Worm (Caenorhabditis elegans) whole organism, midembryonic: ENCODE data around the gene T21H3.1.

Source experiments
- T22C8.4 ChIP-seq: fragments of 200-800 bp; sonication (Bioruptor generic); IDR thresholded peaks from 2 replicates; pipeline ENCODE4 v1.3.6; 2022; ENCODE audit warnings: missing genetic modification characterization, missing compliant biosample characterization
- cog-1 ChIP-seq: sonication (generic microtip); optimal IDR thresholded peaks from 2 replicates; lab custom pipeline; 2016; ENCODE audit warnings: missing genetic modification characterization, missing compliant biosample characterization
- flt-1 ChIP-seq: fragments of 200-800 bp; sonication (Bioruptor generic); IDR thresholded peaks from 2 replicates; pipeline ENCODE4 v1.3.6; 2022; ENCODE audit warnings: missing genetic modification characterization, missing compliant biosample characterization
- klf-2 ChIP-seq: fragments of 200-800 bp; sonication (Bioruptor generic); conservative IDR thresholded peaks from 2 replicates; pipeline ENCODE4 v1.3.6; 2022; ENCODE audit warnings: missing genetic modification reagents, missing genetic modification characterization, missing compliant biosample characterization
- med-1 ChIP-seq: sonication (generic microtip); optimal IDR thresholded peaks from 2 replicates; lab custom pipeline; 2017; ENCODE audit warnings: missing genetic modification characterization, mild to moderate bottlenecking, missing compliant biosample characterization, antibody characterized with exemption, missing genetic modification reagents; ENCODE audit not compliant: insufficient read depth
- ref-1 ChIP-seq: fragments of 200-800 bp; sonication (Bioruptor generic); conservative IDR thresholded peaks from 2 replicates; pipeline ENCODE4 v1.3.6; 2022; ENCODE audit warnings: missing genetic modification reagents, missing genetic modification characterization, missing compliant biosample characterization
- tab-1 ChIP-seq: fragments of 200-800 bp; sonication (Bioruptor generic); IDR thresholded peaks from 2 replicates; pipeline ENCODE4 v1.3.6; 2022; ENCODE audit warnings: missing genetic modification characterization, missing compliant biosample characterization
- ztf-23 ChIP-seq: fragments of 200-800 bp; sonication (Bioruptor generic); IDR thresholded peaks from 2 replicates; pipeline ENCODE4 v1.3.6; 2022; ENCODE audit warnings: missing genetic modification reagents, missing genetic modification characterization, missing compliant biosample characterization
- ztf-29 ChIP-seq: fragments of 200-800 bp; sonication (Bioruptor generic); IDR thresholded peaks from 2 replicates; pipeline ENCODE4 v1.3.6; 2022; ENCODE audit warnings: missing genetic modification reagents, missing genetic modification characterization, missing compliant biosample characterization

The T21H3.1 gene

DNA sequence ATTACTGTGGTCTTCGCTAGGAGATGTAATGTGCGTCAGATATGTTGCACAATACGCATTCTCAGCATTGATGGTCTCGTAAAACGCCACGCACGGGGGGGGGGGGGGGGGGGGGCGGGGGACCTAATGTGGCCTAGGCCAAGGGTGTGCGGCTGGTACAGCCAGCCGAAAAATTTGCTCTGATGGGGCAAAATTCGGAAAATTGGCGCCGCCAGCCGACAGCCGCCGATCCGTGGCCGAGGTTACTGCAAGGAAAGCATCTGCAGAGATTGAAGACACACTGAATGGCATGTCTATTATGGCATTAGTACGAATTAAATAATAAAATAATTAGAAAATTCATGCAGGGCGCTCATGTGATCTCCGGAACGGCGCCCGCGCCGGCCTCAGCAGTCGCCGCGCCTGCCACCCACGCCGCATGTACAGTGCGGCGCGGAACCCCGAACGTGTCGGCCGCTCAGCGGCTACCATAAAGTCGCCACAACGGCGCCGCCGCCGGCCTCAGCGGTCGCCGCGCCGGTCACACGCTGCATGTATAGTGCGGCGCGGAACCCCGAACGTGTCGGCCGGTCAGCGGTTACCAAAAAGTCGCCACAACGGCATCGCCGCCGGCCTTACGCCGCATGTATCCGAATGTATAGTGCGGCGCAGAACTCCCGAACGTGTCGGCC lies 22.8 kb downstream of the T21H3.1 start, which contains the start of gene Y50D4A.6:
Gene Y50D4A.6, minus strand, starts transcription at position 51 of the 671 bp plus-strand sequence.
- TF ChIP-seq med-1 = no peak
- no peak for TF ChIP-seq ref-1 (GFP tag; lab: Robert Waterston, UW)
- no peak for TF ChIP-seq flt-1

DNA sequence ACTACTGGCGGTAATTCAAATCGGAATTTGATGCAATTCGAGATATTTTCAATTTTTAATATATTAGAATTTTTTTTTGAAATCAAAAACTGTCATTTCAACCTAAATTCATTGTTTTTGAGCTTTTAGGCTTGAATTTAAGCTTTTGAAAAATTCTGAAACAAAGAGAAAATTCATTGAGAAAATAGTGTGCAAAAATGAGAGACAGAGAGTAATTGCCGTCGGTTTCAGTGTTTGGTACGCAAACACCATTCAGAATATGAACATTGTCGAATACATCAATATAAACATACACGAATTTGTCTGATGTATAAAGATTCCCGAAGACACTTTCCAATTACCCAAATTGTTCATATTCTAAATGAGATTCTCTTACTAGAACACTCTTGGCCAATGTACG lies 25.2 kb downstream of the T21H3.1 start:
- TF ChIP-seq cog-1 (tag; lab: Kevin White, UChicago) (no peak), med-1 (no peak), ztf-29 (GFP tag; lab: Robert Waterston, UW) (no peak), ref-1 (GFP tag; lab: Robert Waterston, UW) (no peak), tab-1 (GFP tag; lab: Robert Waterston, UW) (no peak)

DNA sequence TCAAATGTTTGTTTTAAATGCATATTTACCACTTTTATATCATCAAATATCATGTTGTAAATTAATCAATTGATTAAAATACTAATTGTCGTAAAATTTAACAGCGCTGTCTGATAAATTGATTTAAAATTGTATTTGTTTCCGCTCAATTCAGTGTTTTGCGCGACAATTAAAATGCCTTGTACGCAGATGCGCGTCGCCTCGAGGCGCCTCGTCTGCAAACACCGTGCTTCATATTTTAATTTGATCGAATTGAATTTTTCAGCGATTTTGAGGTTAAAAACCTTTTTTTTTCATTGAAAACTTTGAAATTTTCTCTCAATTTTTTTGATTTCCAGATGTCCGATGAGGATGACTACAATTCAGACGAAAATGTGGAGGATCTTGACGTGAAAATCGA lies 30.4 kb downstream of the T21H3.1 start, which contains the start of gene Y50D4A.5:
Gene Y50D4A.5, plus strand, starts transcription at position 337 of the 400 bp plus-strand sequence.
- no peak for TF ChIP-seq klf-2 (GFP tag; lab: Robert Waterston, UW)
- TF ChIP-seq tab-1 (GFP tag; lab: Robert Waterston, UW) = 0 out of 2 replicates have a peak, but pooled peaks have one; percentile 52
- peak; percentile 17; the same call in 1 of the 2 replicates for TF ChIP-seq T22C8.4 (GFP tag; lab: Robert Waterston, UW)
- TF ChIP-seq med-1 = no peak
- no peak for TF ChIP-seq ztf-29 (GFP tag; lab: Robert Waterston, UW)
- TF ChIP-seq flt-1 = peak; percentile 39; the same call in 1 of the 2 replicates
- no peak for TF ChIP-seq cog-1 (tag; lab: Kevin White, UChicago)
- TF ChIP-seq ref-1 (GFP tag; lab: Robert Waterston, UW) = no peak
- 0 out of 2 replicates have a peak, but pooled peaks have one; percentile 18 for TF ChIP-seq ztf-23

DNA sequence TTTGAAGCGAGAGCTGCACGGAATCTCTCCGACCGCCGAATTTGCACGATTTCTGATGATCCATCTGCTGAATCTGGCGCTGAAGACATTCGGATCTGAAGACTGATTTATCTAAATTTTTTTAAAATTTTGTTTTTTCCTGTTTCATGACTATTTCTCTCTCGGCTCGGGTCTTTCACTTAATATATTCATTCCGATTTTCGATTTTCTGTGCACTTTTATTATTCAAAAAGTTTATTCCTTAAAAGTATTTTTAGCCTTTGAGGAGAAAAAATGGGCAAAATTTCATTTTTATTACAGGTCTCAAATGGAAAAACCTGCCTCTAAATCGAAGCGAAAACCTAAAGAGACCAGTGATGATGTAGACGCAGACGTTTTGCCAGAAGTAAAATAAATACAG lies 31.1 kb downstream of the T21H3.1 start, which contains the start of gene Y50D4A.1:
Gene Y50D4A.1, plus strand, starts transcription at position 301 of the 400 bp plus-strand sequence.
- no peak for TF ChIP-seq klf-2 (GFP tag; lab: Robert Waterston, UW)
- no peak for TF ChIP-seq ztf-29 (GFP tag; lab: Robert Waterston, UW)
- no peak for TF ChIP-seq med-1
- TF ChIP-seq ref-1 (GFP tag; lab: Robert Waterston, UW) = no peak
- TF ChIP-seq tab-1 (GFP tag; lab: Robert Waterston, UW) = no peak
- no peak for TF ChIP-seq flt-1
- no peak for TF ChIP-seq cog-1 (tag; lab: Kevin White, UChicago)
- TF ChIP-seq ztf-23 = no peak
- TF ChIP-seq T22C8.4 (GFP tag; lab: Robert Waterston, UW) = no peak

DNA sequence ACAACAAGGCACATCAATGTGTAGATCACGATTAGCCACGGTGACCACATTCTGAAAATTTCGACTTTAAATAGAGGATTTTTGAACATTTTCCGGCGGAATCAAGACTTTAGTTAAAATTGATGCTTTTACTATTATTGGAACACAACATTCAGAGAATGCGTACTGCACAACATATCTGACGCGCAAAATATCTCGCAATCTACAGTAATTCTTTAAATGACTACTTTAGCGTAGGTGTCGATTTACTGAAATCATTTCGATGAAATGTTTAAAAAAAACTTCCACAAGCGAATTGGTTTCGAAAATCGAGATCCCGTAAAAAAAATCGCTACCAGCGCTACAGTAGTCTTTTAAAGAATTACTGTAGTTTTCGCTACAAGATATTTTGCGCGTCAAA lies 44.0 kb downstream of the T21H3.1 start, which contains the start of gene Y50D4A.10:
Gene Y50D4A.10, minus strand, starts transcription at position 57 of the 400 bp plus-strand sequence.
- TF ChIP-seq klf-2 (GFP tag; lab: Robert Waterston, UW) (no peak), ztf-29 (GFP tag; lab: Robert Waterston, UW) (no peak), ztf-23 (no peak), flt-1 (no peak), ref-1 (GFP tag; lab: Robert Waterston, UW) (no peak), cog-1 (tag; lab: Kevin White, UChicago) (no peak), T22C8.4 (GFP tag; lab: Robert Waterston, UW) (no peak), med-1 (no peak), tab-1 (GFP tag; lab: Robert Waterston, UW) (no peak)

DNA sequence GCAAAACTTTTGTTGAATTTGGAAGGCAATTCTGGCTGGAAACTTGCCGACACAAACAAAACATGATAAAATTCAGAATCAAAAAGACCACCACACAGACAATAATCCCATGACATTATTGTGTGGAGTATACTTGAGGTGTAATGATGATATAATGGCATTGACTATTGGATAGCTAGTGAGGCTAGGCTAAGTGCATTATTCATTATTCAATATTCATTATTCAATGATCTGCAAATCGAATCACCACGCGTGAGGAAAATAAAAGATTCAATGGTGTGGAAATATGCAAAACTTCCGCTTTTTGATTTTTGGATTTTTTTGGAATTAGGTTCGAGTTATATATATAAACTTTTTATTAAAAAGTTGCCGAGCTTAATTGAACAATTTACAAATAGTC lies 47.0 kb downstream of the T21H3.1 start:
- TF ChIP-seq ztf-23 (0 out of 2 replicates have a peak, but pooled peaks have one; percentile 13), cog-1 (tag; lab: Kevin White, UChicago) (no peak)

DNA sequence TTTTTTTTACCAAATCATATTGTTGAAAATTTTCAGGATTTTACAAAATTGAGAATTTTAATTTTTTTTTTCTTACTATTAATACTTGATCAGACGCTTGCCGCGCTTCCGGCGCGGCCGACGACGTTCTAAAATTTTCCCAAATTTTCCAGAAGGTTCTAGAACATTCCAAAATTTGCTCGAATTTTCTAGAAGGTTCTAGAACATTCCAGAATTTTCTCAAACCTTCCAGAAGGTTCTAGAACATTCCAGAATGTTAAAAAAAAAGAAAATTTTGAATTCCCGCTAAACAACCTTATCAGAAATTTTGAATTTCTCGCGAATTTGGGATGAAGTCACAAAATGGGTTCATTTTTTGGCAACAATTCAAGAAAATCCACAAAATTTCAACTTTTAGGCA lies 49.7 kb downstream of the T21H3.1 start:
- TF ChIP-seq ztf-29 (GFP tag; lab: Robert Waterston, UW) = no peak
- no peak for TF ChIP-seq T22C8.4 (GFP tag; lab: Robert Waterston, UW)
- TF ChIP-seq ztf-23 = no peak
- no peak for TF ChIP-seq med-1
- no peak for TF ChIP-seq klf-2 (GFP tag; lab: Robert Waterston, UW)
- TF ChIP-seq ref-1 (GFP tag; lab: Robert Waterston, UW) = no peak
- no peak for TF ChIP-seq flt-1
- TF ChIP-seq cog-1 (tag; lab: Kevin White, UChicago) = no peak
- TF ChIP-seq tab-1 (GFP tag; lab: Robert Waterston, UW) = no peak

DNA sequence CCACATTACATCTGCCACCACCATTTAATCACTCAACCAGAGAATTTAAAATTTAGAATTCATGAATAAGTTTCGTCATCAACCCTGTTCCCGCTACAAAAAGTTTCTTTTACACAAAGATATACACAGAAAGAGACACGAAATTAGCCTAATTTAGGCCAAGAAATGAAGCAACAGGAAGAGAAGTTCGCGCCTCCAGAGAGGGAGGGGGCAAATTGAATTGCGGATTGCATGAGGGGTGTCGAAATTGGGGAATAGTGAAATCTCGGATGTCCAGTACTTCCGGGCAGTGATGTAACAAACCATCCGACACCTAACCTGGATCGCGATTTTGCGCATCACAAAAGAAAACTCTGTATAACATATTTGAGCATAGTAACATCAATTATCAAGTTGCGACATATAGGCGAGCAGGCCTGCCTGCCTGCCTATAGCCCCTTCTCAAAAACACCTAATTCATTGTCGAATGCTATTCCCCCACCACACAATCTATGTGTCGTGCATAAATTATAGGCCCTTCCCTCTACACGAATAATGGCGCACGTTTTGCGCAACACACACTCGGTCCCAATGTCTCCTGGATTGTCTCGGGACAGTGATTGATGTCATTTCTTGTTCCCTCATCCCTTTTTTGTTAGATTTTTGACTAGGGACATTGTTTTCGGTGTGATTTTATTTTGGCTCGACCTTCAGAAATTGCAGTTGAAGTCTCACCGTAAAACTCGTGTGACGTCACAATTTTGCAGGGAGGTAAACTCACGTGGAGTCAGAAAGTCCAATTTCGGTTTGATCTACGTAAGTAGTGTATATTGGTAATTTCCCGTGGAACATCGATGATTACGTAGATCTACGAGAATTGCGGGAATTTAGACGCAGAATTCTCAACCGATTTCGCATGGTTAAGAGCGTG lies 51.5 kb downstream of the T21H3.1 start:
- TF ChIP-seq ztf-23 = no peak
- TF ChIP-seq cog-1 (tag; lab: Kevin White, UChicago) = no peak
- TF ChIP-seq ztf-29 (GFP tag; lab: Robert Waterston, UW) = no peak
- no peak for TF ChIP-seq flt-1
- TF ChIP-seq klf-2 (GFP tag; lab: Robert Waterston, UW) = no peak
- no peak for TF ChIP-seq med-1
- TF ChIP-seq T22C8.4 (GFP tag; lab: Robert Waterston, UW) = no peak
- TF ChIP-seq tab-1 (GFP tag; lab: Robert Waterston, UW) = no peak
- TF ChIP-seq ref-1 (GFP tag; lab: Robert Waterston, UW) = no peak
